Worm (Caenorhabditis elegans): ENCODE results near the gene C39D10.11.

Gene C39D10.11

DNA sequence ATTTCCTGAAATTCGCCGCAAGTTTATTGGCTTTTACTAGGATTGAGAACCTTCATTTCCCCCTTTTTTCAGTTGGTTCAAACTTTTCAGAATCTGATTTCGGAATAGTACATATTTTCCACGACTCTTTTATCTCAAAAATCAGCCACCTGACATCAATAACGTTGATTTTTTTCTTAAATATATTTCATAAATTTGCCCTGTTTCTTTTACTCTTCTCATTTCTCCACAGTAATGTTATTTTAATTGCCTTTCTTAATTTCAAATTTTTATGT, 49.9 kb downstream of the C39D10.11 start:
- no peak for TF ChIP-seq ztf-4 (tag; optimal IDR thresholded peaks at IDR 0.05)
- no peak for TF ChIP-seq R02D3.7 (tag; optimal IDR thresholded peaks at IDR 0.05)
- no peak for TF ChIP-seq daf-12 (tag; optimal IDR thresholded peaks at IDR 0.05)
- no peak for TF ChIP-seq eor-1 (tag; optimal IDR thresholded peaks at IDR 0.05)
- TF ChIP-seq egl-5 (tag; optimal IDR thresholded peaks at IDR 0.05) = no peak
- no peak for TF ChIP-seq sea-2 (GFP tag; optimal IDR thresholded peaks at IDR 0.05)
- no peak for TF ChIP-seq fkh-10 (GFP tag; optimal IDR thresholded peaks at IDR 0.05)
- no peak for TF ChIP-seq ama-1 (optimal IDR thresholded peaks at IDR 0.05)
- TF ChIP-seq hmg-11 (tag; optimal IDR thresholded peaks at IDR 0.05) = no peak
- no peak for TF ChIP-seq egl-27 (tag; optimal IDR thresholded peaks at IDR 0.05)

DNA sequence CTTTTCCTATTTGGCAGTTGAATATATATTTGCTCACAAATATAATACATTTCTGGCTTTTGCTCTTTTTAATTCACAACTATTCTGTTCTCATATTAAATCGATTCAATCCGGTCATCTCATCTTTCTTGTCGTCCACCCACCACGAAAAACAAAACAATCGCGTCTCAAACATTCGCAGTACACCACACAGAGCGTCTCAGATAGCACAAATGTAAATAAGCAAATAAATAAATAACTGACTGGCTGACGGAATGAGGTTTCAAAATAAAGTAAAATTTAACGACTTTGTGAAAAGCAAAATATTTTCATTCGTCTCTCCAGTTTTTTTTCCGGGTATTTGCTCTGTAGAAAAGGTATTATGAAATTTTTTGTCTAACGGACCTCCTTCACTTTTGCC, 50.6 kb downstream of the C39D10.11 start:
- TF ChIP-seq pha-4 (tag; optimal IDR thresholded peaks at IDR 0.05) (peak; percentile 93), ceh-28 (tag; optimal IDR thresholded peaks at IDR 0.05) (no peak)

DNA sequence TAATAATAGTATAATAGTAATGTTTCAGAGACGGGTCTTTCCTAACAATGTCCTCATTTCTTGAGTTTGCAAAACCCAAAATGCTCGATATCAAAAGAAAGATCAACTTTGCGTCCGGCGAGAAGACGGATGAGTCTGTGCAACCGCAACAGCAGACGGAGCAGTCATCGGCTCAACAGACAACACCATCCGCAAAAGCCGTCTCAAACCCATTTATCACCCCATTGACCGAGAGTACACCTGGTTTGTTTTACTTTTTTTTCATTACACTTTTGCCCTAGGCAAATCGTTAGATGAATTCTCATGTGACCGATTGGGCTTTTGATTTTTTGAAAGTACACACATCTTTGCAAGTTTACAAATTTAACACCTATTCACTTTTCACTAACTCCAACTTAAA, 51.3 kb downstream of the C39D10.11 start, which contains the start of gene dct-1:
dct-1 (plus strand) TSS at position 27 of the 400 bp plus-strand sequence.
- TF ChIP-seq ceh-28 (tag; optimal IDR thresholded peaks at IDR 0.05) (no peak), elt-2 (tag; optimal IDR thresholded peaks at IDR 0.05) (no peak), sea-2 (GFP tag; optimal IDR thresholded peaks at IDR 0.05) (no peak), lin-39 (tag; optimal IDR thresholded peaks at IDR 0.05) (peak; percentile 86), unc-39 (tag; optimal IDR thresholded peaks at IDR 0.05) (no peak), jun-1 (tag; optimal IDR thresholded peaks at IDR 0.05) (no peak), zag-1 (tag; optimal IDR thresholded peaks at IDR 0.05) (no peak), ZK546.5 (tag; optimal IDR thresholded peaks at IDR 0.05) (no peak), nfya-1 (tag; optimal IDR thresholded peaks at IDR 0.05; ENCODE audit: insufficient read depth) (peak; percentile 13), nhr-12 (tag; optimal IDR thresholded peaks at IDR 0.05) (no peak), mdl-1 (tag; optimal IDR thresholded peaks at IDR 0.05) (peak; percentile 2)

All from whole organism, L3 larva.